Fruit fly (Drosophila melanogaster): ENCODE data around the gene blanks.

- TF ChIP-seq CG6163 (GFP tag; IDR thresholded peaks at IDR 0.05) = no peak
- TF ChIP-seq CG11762 (GFP tag; optimal IDR thresholded peaks at IDR 0.05; ENCODE audit: insufficient read depth) = no peak
- TF ChIP-seq Gug (GFP tag; IDR thresholded peaks at IDR 0.05) = no peak
- TF ChIP-seq CG1621 (tag; optimal IDR thresholded peaks at IDR 0.05) = no peak
- TF ChIP-seq CG3032 (tag; optimal IDR thresholded peaks at IDR 0.05) = no peak
- no peak for TF ChIP-seq Blimp-1 (GFP tag; optimal IDR thresholded peaks at IDR 0.05)
- no peak for TF ChIP-seq fkh (GFP tag; optimal IDR thresholded peaks at IDR 0.05)
- TF ChIP-seq Sox14 (GFP tag; optimal IDR thresholded peaks at IDR 0.05) = no peak
- TF ChIP-seq Lpt (GFP tag; optimal IDR thresholded peaks at IDR 0.05) = no peak
- no peak for TF ChIP-seq vri (GFP tag; optimal IDR thresholded peaks at IDR 0.05)
- TF ChIP-seq Hr38 (GFP tag; optimal IDR thresholded peaks at IDR 0.05) = no peak
These were observed 42.0 kb upstream of the blanks start for dm6 chr3L:5540637-5541241.

All from whole organism, prepupa.